Fruit fly (Drosophila melanogaster) whole organism, embryonic: ENCODE measurements around the gene Cog1.

Experiments used
- CG1647 ChIP-seq: fragments of 200-800 bp; sonication (Bioruptor generic); optimal IDR thresholded peaks from 3 replicates; lab custom pipeline; 2016; ENCODE audit warnings: missing biosample characterization, missing genetic modification characterization
- CG17385 ChIP-seq: fragments of 200-800 bp; sonication (Bioruptor generic); optimal IDR thresholded peaks from 3 replicates; lab custom pipeline; 2018; ENCODE audit warnings: missing biosample characterization, mild to moderate bottlenecking, missing genetic modification characterization
- CG17568 ChIP-seq: fragments of 200-800 bp; sonication (Bioruptor generic); optimal IDR thresholded peaks from 2 replicates; lab custom pipeline; 2018; ENCODE audit warnings: missing biosample characterization, mild to moderate bottlenecking, missing genetic modification characterization, moderate library complexity
- CG7271 ChIP-seq: fragments of 200-800 bp; sonication (Bioruptor generic); optimal IDR thresholded peaks from 2 replicates; lab custom pipeline; 2018; ENCODE audit warnings: missing biosample characterization, mild to moderate bottlenecking, missing genetic modification characterization, moderate library complexity
- CG7372 ChIP-seq: fragments of 200-800 bp; sonication (Bioruptor generic); IDR thresholded peaks from 2 replicates; pipeline ENCODE4 v1.3.6; 2022; ENCODE audit warnings: missing biosample characterization, missing genetic modification characterization
- CG8359 ChIP-seq: fragments of 200-800 bp; sonication (Bioruptor generic); optimal IDR thresholded peaks from 2 replicates; lab custom pipeline; 2017; ENCODE audit warnings: missing biosample characterization, mild to moderate bottlenecking, missing genetic modification characterization, borderline replicate concordance
- Ets97D ChIP-seq: fragments of 200-800 bp; sonication (Bioruptor generic); optimal IDR thresholded peaks from 3 replicates; lab custom pipeline; 2016; ENCODE audit warnings: missing biosample characterization, missing genetic modification characterization
- Fer2 ChIP-seq: fragments of 200-800 bp; sonication (Bioruptor generic); optimal IDR thresholded peaks from 2 replicates; lab custom pipeline; 2018; ENCODE audit warnings: missing biosample characterization, mild to moderate bottlenecking, missing genetic modification characterization, moderate library complexity
- Ptx1 ChIP-seq: fragments of 200-800 bp; sonication (Bioruptor generic); IDR thresholded peaks from 2 replicates; pipeline ENCODE4 v1.3.6; 2022; ENCODE audit warnings: missing biosample characterization, missing genetic modification characterization
- Rx ChIP-seq: fragments of 200-800 bp; sonication (Bioruptor generic); IDR thresholded peaks from 2 replicates; pipeline ENCODE4 v1.3.6; 2022; ENCODE audit warnings: missing biosample characterization, missing genetic modification characterization
- fd96Cb ChIP-seq: fragments of 200-800 bp; sonication (Bioruptor generic); optimal IDR thresholded peaks from 2 replicates; lab custom pipeline; 2018; ENCODE audit warnings: missing biosample characterization, mild to moderate bottlenecking, missing genetic modification characterization, moderate library complexity
- kni ChIP-seq: fragments of 200-800 bp; sonication (Bioruptor generic); optimal IDR thresholded peaks from 3 replicates; lab custom pipeline; 2017; ENCODE audit warnings: mild to moderate bottlenecking, missing biosample characterization, missing genetic modification reagents, missing genetic modification characterization
- pfk ChIP-seq: fragments of 200-800 bp; sonication (Bioruptor generic); optimal IDR thresholded peaks from 2 replicates; lab custom pipeline; 2018; ENCODE audit warnings: missing biosample characterization, mild to moderate bottlenecking, missing genetic modification characterization, moderate library complexity
- rib ChIP-seq: fragments of 200-800 bp; sonication (Bioruptor generic); IDR thresholded peaks from 2 replicates; pipeline ENCODE4 v1.3.6; 2022; ENCODE audit warnings: missing biosample characterization, missing genetic modification characterization
- row ChIP-seq: fragments of 200-800 bp; sonication (Bioruptor generic); IDR thresholded peaks from 3 replicates; pipeline ENCODE4 v1.3.6; 2022; ENCODE audit warnings: missing biosample characterization, missing genetic modification characterization
- tin ChIP-seq: fragments of 200-800 bp; sonication (Bioruptor generic); optimal IDR thresholded peaks from 3 replicates; lab custom pipeline; 2016; ENCODE audit warnings: missing biosample characterization, missing genetic modification characterization
- zen ChIP-seq: fragments of 200-800 bp; sonication (Bioruptor generic); optimal IDR thresholded peaks from 3 replicates; lab custom pipeline; 2018; ENCODE audit warnings: missing biosample characterization, mild to moderate bottlenecking, missing genetic modification characterization, moderate library complexity

The Cog1 gene

DNA sequence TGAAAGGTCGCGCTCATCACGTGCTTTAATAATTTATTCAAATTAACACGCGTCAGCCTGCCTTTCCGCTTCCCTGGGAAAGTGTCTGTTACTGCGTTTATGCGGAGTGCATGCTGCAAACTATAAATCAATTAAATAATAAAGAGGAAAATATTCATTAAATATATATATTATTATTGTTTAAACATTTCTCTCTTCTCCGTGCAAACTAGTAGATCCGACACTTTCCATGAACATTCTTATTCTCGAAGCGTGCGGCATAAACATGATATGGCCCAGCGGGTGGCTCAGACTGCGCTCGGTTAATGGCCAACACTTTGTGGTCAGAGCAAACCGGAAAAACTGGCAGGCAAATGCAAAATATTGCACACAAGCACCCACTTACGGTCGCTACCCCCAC is 51.1 kb downstream of the Cog1 start:
- TF ChIP-seq row (GFP tag; lab: Robert Waterston, UW) (no peak), rib (no peak), pfk (GFP tag; lab: Kevin White, UChicago) (no peak), tin (GFP tag; lab: Kevin White, UChicago) (no peak), CG17385 (GFP tag; lab: Kevin White, UChicago) (no peak), Ptx1 (0 out of 2 replicates have a peak, but pooled peaks have one; percentile 10), CG7372 (no peak), Rx (GFP tag; lab: Robert Waterston, UW) (no peak), CG1647 (GFP tag; lab: Kevin White, UChicago) (no peak), kni (no peak), fd96Cb (tag; lab: Kevin White, UChicago) (no peak), Ets97D (no peak), CG8359 (no peak), zen (tag; lab: Kevin White, UChicago) (peak; percentile 5)

DNA sequence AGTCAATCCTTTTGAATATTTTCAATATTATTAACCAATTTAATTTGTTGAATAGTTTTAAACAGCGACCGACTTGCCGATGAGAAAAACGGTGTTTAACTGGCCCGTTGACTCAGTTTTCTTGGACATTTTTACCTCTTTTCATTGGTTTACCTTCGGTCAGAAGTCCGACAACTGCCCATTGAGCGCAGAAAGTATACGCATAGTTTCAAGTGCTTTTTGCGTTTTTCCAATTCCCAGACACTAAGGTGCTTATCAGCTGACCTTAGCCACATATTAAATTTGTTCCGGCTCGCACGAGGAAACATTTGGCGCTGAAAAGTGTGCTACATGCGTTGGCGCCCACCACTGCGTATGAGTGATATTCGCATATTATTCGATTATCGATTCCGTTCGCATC is 53.4 kb downstream of the Cog1 start, which contains the start of gene Cpn:
Cpn (minus strand) TSS at position 101 of the 400 bp plus-strand sequence.
- no peak for TF ChIP-seq CG17568 (GFP tag; lab: Kevin White, UChicago)
- no peak for TF ChIP-seq CG7271 (tag; lab: Kevin White, UChicago)
- no peak for TF ChIP-seq CG8359
- TF ChIP-seq Fer2 (tag; lab: Kevin White, UChicago), result no peak
- TF ChIP-seq, all 482 proteins: peak for 0
